Worm (Caenorhabditis elegans) whole organism, L4 larva: ENCODE data around the gene kin-20.

Experiments
- D1046.2 ChIP-seq: fragments of 200-800 bp; sonication (Bioruptor generic); IDR thresholded peaks from 2 replicates; pipeline ENCODE4 v1.3.6; 2022; ENCODE audit warnings: missing genetic modification characterization, missing compliant biosample characterization
- F26F4.8 ChIP-seq: fragments of 200-800 bp; sonication (Bioruptor generic); conservative IDR thresholded peaks from 2 replicates; pipeline ENCODE4 v1.3.6; 2022; ENCODE audit warnings: missing genetic modification characterization, missing compliant biosample characterization
- R02D3.7 ChIP-seq: fragments of 150-350 bp; sonication (generic microtip); optimal IDR thresholded peaks from 3 replicates; lab custom pipeline; 2014; ENCODE audit warnings: missing biosample characterization, missing genetic modification characterization
- T26A8.4 ChIP-seq: fragments of 200-800 bp; sonication (Bioruptor generic); IDR thresholded peaks from 2 replicates; pipeline ENCODE4 v1.3.6; 2022; ENCODE audit warnings: missing genetic modification characterization, missing compliant biosample characterization
- Y48G9A.11 ChIP-seq: fragments of 200-800 bp; sonication (Bioruptor generic); IDR thresholded peaks from 2 replicates; pipeline ENCODE4 v1.3.6; 2022; ENCODE audit warnings: missing genetic modification reagents, missing genetic modification characterization, missing compliant biosample characterization
- Y75B8A.6 ChIP-seq: fragments of 200-800 bp; sonication (Bioruptor generic); IDR thresholded peaks from 2 replicates; pipeline ENCODE4 v1.3.6; 2022; ENCODE audit warnings: missing genetic modification reagents, missing genetic modification characterization, missing compliant biosample characterization
- ZK337.2 ChIP-seq: fragments of 200-800 bp; sonication (Bioruptor generic); IDR thresholded peaks from 2 replicates; pipeline ENCODE4 v1.3.6; 2022; ENCODE audit warnings: missing genetic modification reagents, missing genetic modification characterization, missing compliant biosample characterization
- ZK546.5 ChIP-seq, 2 experiments: sonication (generic microtip); optimal IDR thresholded peaks; 2 replicates each; lab custom pipeline; 2017; ENCODE audit warnings: missing biosample characterization in 2 of 2, missing genetic modification characterization in 2 of 2
- aha-1 ChIP-seq: fragments of 150-350 bp; peaks from one replicate; lab custom pipeline; 2014; ENCODE audit warnings: missing biosample characterization, missing genetic modification characterization
- arid-1 ChIP-seq: fragments of 200-800 bp; sonication (Bioruptor generic); conservative IDR thresholded peaks from 2 replicates; pipeline ENCODE4 v1.3.6; 2022; ENCODE audit warnings: missing genetic modification reagents, missing genetic modification characterization, missing compliant biosample characterization
- ces-1 ChIP-seq: fragments of 150-350 bp; sonication (generic microtip); optimal IDR thresholded peaks from 4 replicates; lab custom pipeline; 2014; ENCODE audit warnings: missing biosample characterization, missing genetic modification reagents, missing genetic modification characterization
- daf-16 ChIP-seq, 3 experiments: sonication (generic microtip); optimal IDR thresholded peaks; 2 replicates each; lab custom pipeline; 2016 to 2017; ENCODE audit warnings: missing genetic modification characterization in 3 of 3, missing genetic modification reagents in 3 of 3, mild to moderate bottlenecking in 2 of 3, missing compliant biosample characterization in 2 of 3, missing biosample characterization in 1 of 3, moderate library complexity in 1 of 3
- dmd-8 ChIP-seq: fragments of 200-800 bp; sonication (Bioruptor generic); IDR thresholded peaks from 2 replicates; pipeline ENCODE4 v1.3.6; 2022; ENCODE audit warnings: missing genetic modification characterization, missing compliant biosample characterization
- dmd-9 ChIP-seq: fragments of 200-800 bp; sonication (Bioruptor generic); IDR thresholded peaks from 2 replicates; pipeline ENCODE4 v1.3.6; 2022; ENCODE audit warnings: missing genetic modification reagents, missing genetic modification characterization, missing compliant biosample characterization
- duxl-1 ChIP-seq: sonication (generic microtip); optimal IDR thresholded peaks from 2 replicates; lab custom pipeline; 2016; ENCODE audit warnings: mild to moderate bottlenecking, missing genetic modification characterization, moderate library complexity, missing compliant biosample characterization; ENCODE audit not compliant: poor library complexity
- dve-1 ChIP-seq: sonication (generic microtip); optimal IDR thresholded peaks from 2 replicates; lab custom pipeline; 2017; ENCODE audit warnings: antibody characterized with exemption, mild to moderate bottlenecking, missing genetic modification characterization, missing compliant biosample characterization; ENCODE audit not compliant: insufficient read depth
- egl-43 ChIP-seq: fragments of 200-800 bp; sonication (Bioruptor generic); IDR thresholded peaks from 2 replicates; pipeline ENCODE4 v1.3.6; 2022; ENCODE audit warnings: missing genetic modification reagents, missing genetic modification characterization, missing compliant biosample characterization
- fos-1 ChIP-seq: fragments of 150-350 bp; optimal IDR thresholded peaks from 2 replicates; lab custom pipeline; 2014; ENCODE audit warnings: missing biosample characterization, missing genetic modification characterization
- gei-8 ChIP-seq: fragments of 200-800 bp; sonication (Bioruptor generic); optimal IDR thresholded peaks from 2 replicates; lab custom pipeline; 2018; ENCODE audit warnings: mild to moderate bottlenecking, missing genetic modification characterization, missing compliant biosample characterization
- hif-1 ChIP-seq, 2 experiments: sonication (generic microtip); optimal IDR thresholded peaks; 2 replicates each; lab custom pipeline; 2016 to 2017; ENCODE audit warnings: missing compliant biosample characterization in 2 of 2, missing genetic modification characterization in 2 of 2, missing genetic modification reagents in 2 of 2, missing genotype in 2 of 2, mild to moderate bottlenecking in 1 of 2
- hlh-11 ChIP-seq: fragments of 200-800 bp; sonication (Bioruptor generic); optimal IDR thresholded peaks from 2 replicates; lab custom pipeline; 2018; ENCODE audit warnings: mild to moderate bottlenecking, missing genetic modification characterization, missing compliant biosample characterization
- hlh-30 ChIP-seq: sonication (generic microtip); optimal IDR thresholded peaks from 2 replicates; lab custom pipeline; 2017; ENCODE audit warnings: antibody characterized with exemption, mild to moderate bottlenecking, missing genetic modification characterization, missing compliant biosample characterization; ENCODE audit not compliant: insufficient read depth
- hmg-1.1 ChIP-seq: fragments of 200-800 bp; sonication (Bioruptor generic); IDR thresholded peaks from 2 replicates; pipeline ENCODE4 v1.3.6; 2022; ENCODE audit warnings: missing genetic modification reagents, missing genetic modification characterization, missing compliant biosample characterization
- lim-7 ChIP-seq: fragments of 200-800 bp; sonication (Bioruptor generic); IDR thresholded peaks from 2 replicates; pipeline ENCODE4 v1.3.6; 2022; ENCODE audit warnings: missing genetic modification characterization, missing compliant biosample characterization
- lin-1 ChIP-seq: fragments of 200-800 bp; sonication (Bioruptor generic); IDR thresholded peaks from 2 replicates; pipeline ENCODE4 v1.3.6; 2022; ENCODE audit warnings: missing genetic modification reagents, missing genetic modification characterization, missing compliant biosample characterization
- lin-13 ChIP-seq: fragments of 150-350 bp; optimal IDR thresholded peaks from 2 replicates; lab custom pipeline; 2014; ENCODE audit warnings: missing biosample characterization, missing genetic modification reagents, missing genetic modification characterization
- lin-38 ChIP-seq: fragments of 200-800 bp; sonication (Bioruptor generic); IDR thresholded peaks from 2 replicates; pipeline ENCODE4 v1.3.6; 2022; ENCODE audit warnings: missing genetic modification reagents, missing genetic modification characterization, missing compliant biosample characterization
- lir-3 ChIP-seq: sonication (generic microtip); optimal IDR thresholded peaks from 2 replicates; lab custom pipeline; 2016; ENCODE audit warnings: mild to moderate bottlenecking, missing genetic modification characterization, missing compliant biosample characterization
- madf-9 ChIP-seq: fragments of 200-800 bp; sonication (Bioruptor generic); conservative IDR thresholded peaks from 2 replicates; pipeline ENCODE4 v1.3.6; 2022; ENCODE audit warnings: missing genetic modification reagents, missing genetic modification characterization, missing compliant biosample characterization
- mdt-29 ChIP-seq: fragments of 200-800 bp; sonication (Bioruptor generic); IDR thresholded peaks from 2 replicates; pipeline ENCODE4 v1.3.6; 2022; ENCODE audit warnings: missing genetic modification reagents, missing genetic modification characterization, missing compliant biosample characterization
- mes-2 ChIP-seq: sonication (generic microtip); optimal IDR thresholded peaks from 2 replicates; lab custom pipeline; 2016; ENCODE audit warnings: missing genotype, mild to moderate bottlenecking, missing genetic modification characterization, missing compliant biosample characterization; ENCODE audit not compliant: poor library complexity, severe bottlenecking
- nhr-111 ChIP-seq: fragments of 200-800 bp; sonication (Bioruptor generic); optimal IDR thresholded peaks from 2 replicates; lab custom pipeline; 2018; ENCODE audit warnings: mild to moderate bottlenecking, missing genetic modification characterization, missing compliant biosample characterization
- nhr-41 ChIP-seq: fragments of 200-800 bp; sonication (Bioruptor generic); IDR thresholded peaks from 2 replicates; pipeline ENCODE4 v1.3.6; 2022; ENCODE audit warnings: missing genetic modification reagents, missing genetic modification characterization, missing compliant biosample characterization
- nhr-42 ChIP-seq: fragments of 200-800 bp; sonication (Bioruptor generic); IDR thresholded peaks from 2 replicates; pipeline ENCODE4 v1.3.6; 2022; ENCODE audit warnings: missing genetic modification characterization, missing compliant biosample characterization
- nhr-48 ChIP-seq: sonication (generic microtip); optimal IDR thresholded peaks from 2 replicates; lab custom pipeline; 2016; ENCODE audit warnings: mild to moderate bottlenecking, missing genetic modification characterization, missing compliant biosample characterization
- nhr-76 ChIP-seq: fragments of 150-350 bp; optimal IDR thresholded peaks from 2 replicates; lab custom pipeline; 2014; ENCODE audit warnings: missing biosample characterization, missing genetic modification characterization
- nhr-77 ChIP-seq: fragments of 150-350 bp; optimal IDR thresholded peaks from 2 replicates; lab custom pipeline; 2014; ENCODE audit warnings: missing biosample characterization, missing genetic modification characterization
- php-3 ChIP-seq: fragments of 200-800 bp; sonication (Bioruptor generic); IDR thresholded peaks from 2 replicates; pipeline ENCODE4 v1.3.6; 2022; ENCODE audit warnings: missing genetic modification reagents, missing genetic modification characterization, missing compliant biosample characterization
- pqm-1 ChIP-seq: sonication (generic microtip); optimal IDR thresholded peaks from 2 replicates; lab custom pipeline; 2017; ENCODE audit warnings: missing biosample characterization, missing genetic modification characterization
- set-16 ChIP-seq: fragments of 200-800 bp; sonication (Bioruptor generic); IDR thresholded peaks from 2 replicates; pipeline ENCODE4 v1.3.6; 2022; ENCODE audit warnings: missing genetic modification reagents, missing genetic modification characterization, missing compliant biosample characterization
- spr-3 ChIP-seq: fragments of 200-800 bp; sonication (Bioruptor generic); optimal IDR thresholded peaks from 2 replicates; lab custom pipeline; 2018; ENCODE audit warnings: mild to moderate bottlenecking, missing genetic modification characterization, missing compliant biosample characterization
- tra-1 ChIP-seq: fragments of 200-800 bp; sonication (Bioruptor generic); IDR thresholded peaks from 2 replicates; pipeline ENCODE4 v1.3.6; 2022; ENCODE audit warnings: missing genetic modification reagents, missing genetic modification characterization, missing compliant biosample characterization
- vab-7 ChIP-seq: fragments of 200-800 bp; sonication (Bioruptor generic); IDR thresholded peaks from 2 replicates; pipeline ENCODE4 v1.3.6; 2022; ENCODE audit warnings: missing genetic modification reagents, missing genetic modification characterization, missing compliant biosample characterization
- zfp-2 ChIP-seq: sonication (generic microtip); optimal IDR thresholded peaks from 2 replicates; lab custom pipeline; 2016; ENCODE audit warnings: mild to moderate bottlenecking, missing genetic modification characterization, missing compliant biosample characterization
- zfp-3 ChIP-seq: fragments of 200-800 bp; sonication (Bioruptor generic); conservative IDR thresholded peaks from 2 replicates; pipeline ENCODE4 v1.3.6; 2022; ENCODE audit warnings: missing genetic modification reagents, missing genetic modification characterization, missing compliant biosample characterization
- ztf-7 ChIP-seq: fragments of 150-350 bp; optimal IDR thresholded peaks from 2 replicates; lab custom pipeline; 2014; ENCODE audit warnings: missing biosample characterization, missing genetic modification characterization

kin-20 gene

DNA sequence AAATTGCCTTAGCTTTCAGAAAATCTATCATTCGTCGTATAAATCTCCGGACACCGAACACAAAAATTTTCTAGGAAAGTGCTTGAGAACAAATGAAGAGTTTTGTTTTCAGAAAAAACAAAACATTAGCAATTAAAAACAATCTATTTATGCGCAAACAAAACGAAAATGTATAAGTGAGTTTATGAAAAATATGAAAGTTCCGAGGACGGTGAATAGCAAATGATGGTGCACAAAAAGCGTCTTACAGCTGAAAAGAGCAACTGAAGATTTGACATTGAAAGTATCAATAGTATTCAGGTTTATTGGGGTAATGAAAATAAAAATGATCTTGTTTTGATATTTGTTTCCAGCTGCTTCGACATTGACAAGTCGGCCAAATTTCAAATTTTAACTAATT lies 22.4 kb upstream of the kin-20 start:
- TF ChIP-seq egl-43 (GFP tag; lab: Robert Waterston, UW) (no peak), aha-1 (tag; lab: Kevin White, UChicago) (peak; percentile 93)

DNA sequence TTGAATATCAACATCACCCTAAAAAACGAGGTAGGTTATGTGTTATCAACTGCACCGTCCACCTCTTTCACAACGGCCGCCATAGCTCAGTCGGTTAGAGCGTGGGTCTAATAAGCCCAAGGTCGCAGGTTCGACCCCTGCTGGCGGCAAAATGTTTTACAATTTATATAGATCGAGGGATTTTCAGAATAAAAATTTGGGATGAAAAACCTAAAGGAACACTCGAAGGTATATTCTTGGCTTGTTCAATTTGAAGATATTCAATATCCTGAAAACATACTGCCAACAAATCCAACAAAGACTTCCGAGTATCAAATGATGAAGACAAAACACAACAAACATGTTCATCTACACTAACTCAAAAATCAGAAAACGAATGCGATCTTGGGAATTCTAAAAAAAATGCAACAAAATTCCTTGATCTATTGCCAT lies 19.8 kb upstream of the kin-20 start:
- 0 out of 2 replicates have a peak, but pooled peaks have one; percentile 38 for TF ChIP-seq ZK337.2
- no peak for TF ChIP-seq ces-1
- no peak for TF ChIP-seq php-3 (GFP tag; lab: Robert Waterston, UW)
- TF ChIP-seq lin-38 (GFP tag; lab: Robert Waterston, UW), result no peak; the same call in 1 of the 2 replicates
- peak; percentile 48 for TF ChIP-seq zfp-2 (tag; lab: Kevin White, UChicago)
- peak; percentile 55 to 88 for TF ChIP-seq daf-16 (GFP tag; optimal IDR thresholded peaks at IDR 0.05; lab: Kevin White, UChicago)
- peak; percentile 66 for TF ChIP-seq daf-16 (tag; optimal IDR thresholded peaks at IDR 0.05; lab: Kevin White, UChicago)
- peak; percentile 84 for TF ChIP-seq arid-1 (GFP tag; lab: Robert Waterston, UW)
- TF ChIP-seq gei-8 (GFP tag; lab: Kevin White, UChicago), result peak; percentile 51
- peak; percentile 83 for TF ChIP-seq dve-1 (tag; lab: Kevin White, UChicago)
- no peak for TF ChIP-seq nhr-42
- peak; percentile 64 for TF ChIP-seq aha-1 (tag; lab: Kevin White, UChicago)
- peak; percentile 72 for TF ChIP-seq duxl-1
- TF ChIP-seq zfp-3 (GFP tag; lab: Robert Waterston, UW), result 0 out of 2 replicates have a peak, but pooled peaks have one; percentile 56
- TF ChIP-seq R02D3.7, result no peak
- TF ChIP-seq egl-43 (GFP tag; lab: Robert Waterston, UW), result no peak; the same call in 1 of the 2 replicates
- TF ChIP-seq Y48G9A.11 (GFP tag; lab: Robert Waterston, UW), result 0 out of 2 replicates have a peak, but pooled peaks have one; percentile 28
- peak; percentile 48 for TF ChIP-seq spr-3 (GFP tag; lab: Kevin White, UChicago)
- peak; percentile 63; the same call in 1 of the 2 replicates for TF ChIP-seq lin-1 (GFP tag; lab: Robert Waterston, UW)
- TF ChIP-seq fos-1 (tag; lab: Kevin White, UChicago), result no peak
- peak; percentile 95 for TF ChIP-seq lim-7
- peak in 1 of 2 experiments; percentile 11 for TF ChIP-seq hif-1 (tag; optimal IDR thresholded peaks at IDR 0.05; lab: Kevin White, UChicago)
- TF ChIP-seq set-16, result peak; percentile 4; the same call in 1 of the 2 replicates
- TF ChIP-seq Y75B8A.6 (GFP tag; lab: Robert Waterston, UW), result no peak
- TF ChIP-seq nhr-77 (tag; lab: Kevin White, UChicago), result no peak
- no peak for TF ChIP-seq nhr-76 (tag; lab: Kevin White, UChicago)
- no peak for TF ChIP-seq nhr-111 (GFP tag; lab: Kevin White, UChicago)
- no peak for TF ChIP-seq T26A8.4 (GFP tag; lab: Robert Waterston, UW)
- peak; percentile 51; the same call in 1 of the 2 replicates for TF ChIP-seq mdt-29
- peak; percentile 37 for TF ChIP-seq ztf-7 (tag; lab: Kevin White, UChicago)
- TF ChIP-seq lir-3 (tag; lab: Kevin White, UChicago), result peak; percentile 65
- TF ChIP-seq mes-2, result peak; percentile 74
- TF ChIP-seq dmd-8 (GFP tag; lab: Robert Waterston, UW), result peak; percentile 78
- peak; percentile 79 for TF ChIP-seq lin-13
- peak; percentile 69 for TF ChIP-seq nhr-48 (tag; lab: Kevin White, UChicago)
- peak; percentile 9 for TF ChIP-seq hlh-30 (tag; lab: Kevin White, UChicago)
- peak; percentile 86 for TF ChIP-seq vab-7 (GFP tag; lab: Robert Waterston, UW)
- TF ChIP-seq tra-1, result 0 out of 2 replicates have a peak, but pooled peaks have one; percentile 51
- 0 out of 2 replicates have a peak, but pooled peaks have one; percentile 33 for TF ChIP-seq dmd-9
- no peak for TF ChIP-seq hlh-11
- peak; percentile 65; the same call in 1 of the 2 replicates for TF ChIP-seq F26F4.8
- TF ChIP-seq madf-9 (GFP tag; lab: Robert Waterston, UW), result no peak; the same call in 1 of the 2 replicates
- no peak for TF ChIP-seq pqm-1 (tag; lab: Kevin White, UChicago)
- TF ChIP-seq nhr-41, result peak; percentile 63; the same call in 1 of the 2 replicates
- TF ChIP-seq ZK546.5 (tag; optimal IDR thresholded peaks at IDR 0.05; lab: Kevin White, UChicago), result no peak
- TF ChIP-seq hmg-1.1 (GFP tag; lab: Robert Waterston, UW), result 0 out of 2 replicates have a peak, but pooled peaks have one; percentile 49
- peak; percentile 73; the same call in 1 of the 2 replicates for TF ChIP-seq D1046.2 (GFP tag; lab: Robert Waterston, UW)
